Worm (Caenorhabditis elegans) whole organism, L4/young adult: ENCODE data around the gene flp-15.

Experiments used
- W03F9.2 ChIP-seq: fragments of 150-350 bp; optimal IDR thresholded peaks from 2 replicates; lab custom pipeline; 2014; ENCODE audit warnings: missing biosample characterization, missing genetic modification characterization
- dao-5 ChIP-seq: sonication (generic microtip); optimal IDR thresholded peaks from 2 replicates; lab custom pipeline; 2016; ENCODE audit warnings: missing genotype, missing genetic modification characterization, moderate library complexity, missing compliant biosample characterization
- him-1 ChIP-seq: sonication (generic microtip); optimal IDR thresholded peaks from 2 replicates; lab custom pipeline; 2016; ENCODE audit warnings: missing genotype, missing genetic modification reagents, missing genetic modification characterization, missing compliant biosample characterization

DNA sequence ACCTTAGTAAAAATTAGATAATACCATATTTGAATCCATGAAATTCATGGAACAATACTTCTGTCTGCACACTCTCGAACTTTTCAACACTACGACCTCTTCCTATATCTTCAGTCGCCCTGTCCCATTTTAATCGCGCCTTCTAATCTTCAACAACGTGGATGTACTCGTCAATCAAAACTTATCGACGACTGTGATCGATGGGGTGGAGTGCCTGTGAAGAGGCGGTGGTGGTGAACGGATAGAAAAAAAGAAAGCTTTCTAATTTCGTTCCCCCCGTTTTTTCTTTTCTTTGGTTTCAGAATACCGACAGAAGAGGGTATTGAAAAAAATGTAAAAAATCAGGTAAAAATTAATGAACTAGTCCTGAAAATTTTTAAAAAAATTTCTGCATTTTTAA is 8.6 kb downstream of the flp-15 start:
- TF ChIP-seq him-1 (tag; lab: Kevin White, UChicago): no peak
- no peak for TF ChIP-seq W03F9.2 (tag; lab: Kevin White, UChicago)
- no peak for TF ChIP-seq dao-5
